Worm (Caenorhabditis elegans) whole organism, L4/young adult: Measurements from ENCODE around the gene mrpl-20.

Experiments used
- W03F9.2 ChIP-seq: fragments of 150-350 bp; optimal IDR thresholded peaks from 2 replicates; lab custom pipeline; 2014; ENCODE audit warnings: missing biosample characterization, missing genetic modification characterization
- dao-5 ChIP-seq: sonication (generic microtip); optimal IDR thresholded peaks from 2 replicates; lab custom pipeline; 2016; ENCODE audit warnings: missing genotype, missing genetic modification characterization, moderate library complexity, missing compliant biosample characterization
- him-1 ChIP-seq: sonication (generic microtip); optimal IDR thresholded peaks from 2 replicates; lab custom pipeline; 2016; ENCODE audit warnings: missing genotype, missing genetic modification reagents, missing genetic modification characterization, missing compliant biosample characterization

- TF ChIP-seq W03F9.2 (tag; lab: Kevin White, UChicago), result no peak
- no peak for TF ChIP-seq dao-5 (tag; lab: Kevin White, UChicago)
- TF ChIP-seq him-1 (tag; lab: Kevin White, UChicago), result no peak
These were observed 1.9 kb downstream of the mrpl-20 start for ce11 chrII:13339984-13340383.
